Worm (Caenorhabditis elegans) whole organism, late embryonic: Measurements from ENCODE around the gene algn-7.

Experiments used
- C08G9.2 ChIP-seq: sonication (generic microtip); optimal IDR thresholded peaks from 2 replicates; lab custom pipeline; 2016; ENCODE audit warnings: mild to moderate bottlenecking, missing genetic modification characterization, moderate library complexity, missing compliant biosample characterization
- ama-1 ChIP-seq: fragments of 150-350 bp; optimal IDR thresholded peaks from 2 replicates; lab custom pipeline; 2014
- ceh-34 ChIP-seq: sonication (generic microtip); optimal IDR thresholded peaks from 2 replicates; lab custom pipeline; 2016; ENCODE audit warnings: mild to moderate bottlenecking, missing genetic modification characterization, missing compliant biosample characterization
- ceh-48 ChIP-seq: sonication (generic microtip); optimal IDR thresholded peaks from 2 replicates; lab custom pipeline; 2016; ENCODE audit warnings: missing genetic modification characterization, inconsistent platforms, missing compliant biosample characterization
- fax-1 ChIP-seq: sonication (generic microtip); optimal IDR thresholded peaks from 2 replicates; lab custom pipeline; 2016; ENCODE audit warnings: missing genotype, missing genetic modification characterization, missing compliant biosample characterization
- fkh-6 ChIP-seq: sonication (generic microtip); optimal IDR thresholded peaks from 2 replicates; lab custom pipeline; 2016; ENCODE audit warnings: missing genetic modification characterization, missing compliant biosample characterization
- gmeb-2 ChIP-seq: sonication (generic microtip); optimal IDR thresholded peaks from 2 replicates; lab custom pipeline; 2016; ENCODE audit warnings: missing genetic modification characterization, inconsistent platforms, missing compliant biosample characterization
- hlh-6 ChIP-seq: sonication (generic microtip); optimal IDR thresholded peaks from 2 replicates; lab custom pipeline; 2016; ENCODE audit warnings: missing genotype, missing genetic modification characterization, missing compliant biosample characterization
- nfya-1 ChIP-seq: sonication (generic microtip); optimal IDR thresholded peaks from 2 replicates; lab custom pipeline; 2017; ENCODE audit warnings: missing genetic modification characterization, mild to moderate bottlenecking, missing compliant biosample characterization, antibody characterized with exemption, moderate library complexity
- ref-2 ChIP-seq: sonication (generic microtip); optimal IDR thresholded peaks from 2 replicates; lab custom pipeline; 2016; ENCODE audit warnings: missing genetic modification characterization, missing compliant biosample characterization
- tbx-2 ChIP-seq: sonication (generic microtip); optimal IDR thresholded peaks from 2 replicates; lab custom pipeline; 2016; ENCODE audit warnings: missing genetic modification characterization, missing compliant biosample characterization
- unc-55 ChIP-seq: sonication (generic microtip); optimal IDR thresholded peaks from 2 replicates; lab custom pipeline; 2017; ENCODE audit warnings: missing biosample characterization, missing genetic modification reagents, missing genetic modification characterization
- zip-5 ChIP-seq: sonication (generic microtip); optimal IDR thresholded peaks from 2 replicates; lab custom pipeline; 2016; ENCODE audit warnings: missing genetic modification characterization, missing compliant biosample characterization

ce11 chrV:19978220-19978619 lies 44.1 kb upstream of the algn-7 start, which contains the start of gene srh-183:
- TF ChIP-seq ref-2 (tag; lab: Kevin White, UChicago) = no peak
- TF ChIP-seq nfya-1 (tag; lab: Kevin White, UChicago) = no peak
- no peak for TF ChIP-seq ceh-48 (tag; lab: Kevin White, UChicago)
- TF ChIP-seq ama-1 = no peak
- no peak for TF ChIP-seq fax-1 (tag; lab: Kevin White, UChicago)
- TF ChIP-seq unc-55 (GFP tag; lab: Kevin White, UChicago) = no peak
- TF ChIP-seq zip-5 = no peak
- no peak for TF ChIP-seq C08G9.2 (tag; lab: Kevin White, UChicago)
- TF ChIP-seq gmeb-2 = no peak
- no peak for TF ChIP-seq fkh-6 (tag; lab: Kevin White, UChicago)
- no peak for TF ChIP-seq hlh-6 (tag; lab: Kevin White, UChicago)
- no peak for TF ChIP-seq ceh-34 (tag; lab: Kevin White, UChicago)
- TF ChIP-seq tbx-2 (tag; lab: Kevin White, UChicago) = no peak
